Fruit fly (Drosophila melanogaster): Measurements from ENCODE around the gene CG31275.
A peak's percentile ranks its signal among the peaks of the same experiment; 100 is the strongest.

The CG31275 gene

dm6 chr3R:16770653-16771377 is 19.7 kb upstream of the CG31275 start:
- TF ChIP-seq noc (tag; optimal IDR thresholded peaks at IDR 0.05): no peak

dm6 chr3R:16769404-16769803 is 18.3 kb upstream of the CG31275 start:
- TF ChIP-seq noc (tag; optimal IDR thresholded peaks at IDR 0.05): no peak

dm6 chr3R:16765770-16766169 is 14.6 kb upstream of the CG31275 start:
- TF ChIP-seq noc (tag; optimal IDR thresholded peaks at IDR 0.05): no peak

- no peak for TF ChIP-seq noc (tag; optimal IDR thresholded peaks at IDR 0.05)
Measured at dm6 chr3R:16765102-16765501, 14.0 kb upstream of the CG31275 start.

dm6 chr3R:16763907-16764573 is 12.9 kb upstream of the CG31275 start:
- peak; percentile 41 for TF ChIP-seq noc (tag; optimal IDR thresholded peaks at IDR 0.05)

dm6 chr3R:16763435-16763834 is 12.3 kb upstream of the CG31275 start:
- TF ChIP-seq noc (tag; optimal IDR thresholded peaks at IDR 0.05): no peak

dm6 chr3R:16754874-16755273 is 3.7 kb upstream of the CG31275 start:
- TF ChIP-seq noc (tag; optimal IDR thresholded peaks at IDR 0.05): no peak

- TF ChIP-seq noc (tag; optimal IDR thresholded peaks at IDR 0.05): no peak
Measured at dm6 chr3R:16750029-16750619, 1.0 kb downstream of the CG31275 start.

- no peak for TF ChIP-seq noc (tag; optimal IDR thresholded peaks at IDR 0.05)
Measured at dm6 chr3R:16748558-16749172, 2.5 kb downstream of the CG31275 start.

dm6 chr3R:16746785-16747184 is 4.3 kb downstream of the CG31275 start:
- no peak for TF ChIP-seq noc (tag; optimal IDR thresholded peaks at IDR 0.05)

dm6 chr3R:16745150-16745549 is 6.0 kb downstream of the CG31275 start:
- TF ChIP-seq noc (tag; optimal IDR thresholded peaks at IDR 0.05): no peak

- no peak for TF ChIP-seq noc (tag; optimal IDR thresholded peaks at IDR 0.05)
Measured at dm6 chr3R:16744290-16744689, 6.8 kb downstream of the CG31275 start.

dm6 chr3R:16743073-16743821 is 7.9 kb downstream of the CG31275 start:
- no peak for TF ChIP-seq noc (tag; optimal IDR thresholded peaks at IDR 0.05)

dm6 chr3R:16742278-16742677 is 8.9 kb downstream of the CG31275 start:
- no peak for TF ChIP-seq noc (tag; optimal IDR thresholded peaks at IDR 0.05)

dm6 chr3R:16735834-16736233 is 15.3 kb downstream of the CG31275 start:
- no peak for TF ChIP-seq noc (tag; optimal IDR thresholded peaks at IDR 0.05)

dm6 chr3R:16734269-16734668 is 16.9 kb downstream of the CG31275 start, which contains the start of gene Ubx:
Ubx (minus strand) TSS chr3R:16734426.
- TF ChIP-seq noc (tag; optimal IDR thresholded peaks at IDR 0.05): no peak
